Worm (Caenorhabditis elegans): ENCODE data around the gene nekl-3.

nekl-3 gene

DNA sequence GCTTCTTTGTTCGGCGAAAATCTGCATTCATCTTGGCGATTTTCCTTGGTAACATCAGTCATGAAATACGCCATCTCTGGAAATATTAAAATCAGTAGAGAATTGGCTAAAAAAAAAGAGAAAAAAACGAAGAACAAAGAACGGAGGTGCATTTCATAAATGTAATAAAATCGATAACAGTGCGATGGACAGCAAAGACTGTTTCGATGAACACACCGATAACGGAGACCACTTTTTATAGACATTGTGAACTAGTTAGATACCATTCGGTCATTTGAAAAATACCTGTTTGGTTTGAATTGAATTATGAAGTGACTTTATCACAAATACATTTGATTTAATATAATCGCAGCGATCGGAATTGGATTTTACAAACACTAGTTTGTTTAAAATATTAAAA, 38.4 kb downstream of the nekl-3 start, which contains the start of gene F42F12.4 (continued):
- no peak for TF ChIP-seq lin-29 (GFP tag; IDR thresholded peaks at IDR 0.05)
- TF ChIP-seq nhr-76 (tag; optimal IDR thresholded peaks at IDR 0.05): no peak
- no peak for TF ChIP-seq lin-15B (tag; optimal IDR thresholded peaks at IDR 0.05)

DNA sequence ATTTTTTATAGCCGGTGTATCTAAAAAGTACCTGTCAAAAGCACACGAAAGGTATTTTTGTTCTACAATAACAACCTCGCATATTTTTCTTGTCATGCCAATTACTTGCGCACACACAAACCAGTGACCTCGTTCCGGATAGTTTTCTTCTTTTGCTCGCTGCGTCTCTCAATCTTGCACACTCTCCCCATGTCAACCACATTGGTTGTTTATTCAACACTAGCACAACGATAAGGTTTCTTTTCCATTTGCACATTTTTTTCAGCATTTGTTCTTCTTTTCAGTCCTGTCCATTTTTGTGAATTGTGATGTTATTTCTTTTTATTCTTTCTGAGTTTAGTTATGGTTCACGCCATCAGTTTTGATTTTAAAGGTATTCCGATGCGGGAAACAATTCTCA, 41.1 kb downstream of the nekl-3 start, which contains the start of gene F42F12.3:
TSS of gene F42F12.3 (plus strand) at position 372 of the 400 bp plus-strand sequence.
- no peak for TF ChIP-seq mxl-3 (GFP tag; optimal IDR thresholded peaks at IDR 0.05)
- TF ChIP-seq nhr-28 (tag; optimal IDR thresholded peaks at IDR 0.05): peak; percentile 21
- no peak for TF ChIP-seq F26F4.8 (GFP tag; conservative IDR thresholded peaks at IDR 0.05)
- TF ChIP-seq daf-16 (GFP tag; optimal IDR thresholded peaks at IDR 0.05): no peak
- peak; percentile 87 for TF ChIP-seq daf-16 (tag; optimal IDR thresholded peaks at IDR 0.05)
- peak; percentile 30 for TF ChIP-seq hlh-11 (tag; optimal IDR thresholded peaks at IDR 0.05)
- TF ChIP-seq madf-9 (GFP tag; conservative IDR thresholded peaks at IDR 0.05): no peak
- peak; percentile 10 for TF ChIP-seq hlh-30 (tag; optimal IDR thresholded peaks at IDR 0.05; ENCODE audit: insufficient read depth)
- TF ChIP-seq dmd-6 (GFP tag; IDR thresholded peaks at IDR 0.05): peak; percentile 20; the same call in 1 of the 2 replicates
- TF ChIP-seq lin-39 (tag; optimal IDR thresholded peaks at IDR 0.05): no peak

DNA sequence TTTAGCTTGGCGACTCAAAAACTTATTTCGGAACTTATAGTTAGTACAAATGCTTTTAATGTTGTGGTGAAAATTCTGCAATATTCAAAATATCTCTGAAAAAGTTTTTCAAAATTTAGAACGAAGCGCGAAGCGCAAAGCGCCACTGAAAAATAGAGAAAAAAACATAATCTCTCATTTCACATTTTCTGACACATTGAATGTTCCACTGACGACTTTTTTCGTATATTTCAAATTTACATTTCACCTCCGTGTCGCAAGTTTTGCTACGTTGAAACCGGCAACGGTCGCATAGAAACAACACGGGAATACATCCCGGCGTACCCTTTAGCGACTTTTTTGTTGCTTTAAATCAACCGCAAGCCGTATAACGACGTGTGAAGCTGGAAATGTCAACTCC, 43.0 kb downstream of the nekl-3 start, which contains the start of gene F42F12.14:
TSS of gene F42F12.14 (plus strand) at position 301 of the 400 bp plus-strand sequence.
- TF ChIP-seq lim-7 (GFP tag; IDR thresholded peaks at IDR 0.05) (no peak), unc-62 (GFP tag; optimal IDR thresholded peaks at IDR 0.05 in 1 of 2) (peak in 1 of 2 experiments; percentile 74), unc-62 (tag; optimal IDR thresholded peaks at IDR 0.05) (no peak)

DNA sequence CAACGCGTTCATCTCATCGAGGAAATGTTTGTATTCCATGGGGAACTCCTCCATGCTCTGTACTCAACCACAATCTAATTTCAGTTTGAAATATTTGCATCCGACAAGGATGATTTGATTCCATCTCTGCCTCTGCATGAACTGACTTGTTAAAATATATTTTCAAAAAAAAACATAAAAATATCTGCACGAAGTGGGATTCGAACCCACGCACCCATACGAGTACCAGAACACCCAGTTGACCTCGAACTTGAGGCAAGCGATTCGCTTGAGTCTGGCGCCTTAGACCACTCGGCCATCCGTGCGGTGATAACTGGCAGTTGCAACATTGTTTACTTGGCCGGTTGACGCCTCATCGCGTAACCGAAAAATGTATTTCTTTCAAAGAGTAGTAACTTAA, 43.5 kb downstream of the nekl-3 start:
- TF ChIP-seq ZK337.2 (GFP tag; IDR thresholded peaks at IDR 0.05) (0 out of 2 replicates have a peak, but pooled peaks have one; percentile 51), ZK546.5 (tag; optimal IDR thresholded peaks at IDR 0.05) (no peak), nhr-6 (tag; optimal IDR thresholded peaks at IDR 0.05) (peak; percentile 32), daf-19 (GFP tag; conservative IDR thresholded peaks at IDR 0.05) (no peak), tag-97 (GFP tag; IDR thresholded peaks at IDR 0.05) (no peak), hmg-1.1 (GFP tag; IDR thresholded peaks at IDR 0.05) (peak; percentile 78), zfp-3 (GFP tag; conservative IDR thresholded peaks at IDR 0.05) (0 out of 2 replicates have a peak, but pooled peaks have one; percentile 53), fos-1 (tag; optimal IDR thresholded peaks at IDR 0.05) (no peak), tra-1 (GFP tag; IDR thresholded peaks at IDR 0.05) (peak; percentile 63; the same call in 1 of the 2 replicates), F37D6.2 (tag; optimal IDR thresholded peaks at IDR 0.05) (no peak), nhr-25 (tag; optimal IDR thresholded peaks at IDR 0.05; ENCODE audit: borderline replicate concordance, insufficient read depth) (no peak), sdz-12 (GFP tag; optimal IDR thresholded peaks at IDR 0.05) (no peak), egl-43 (GFP tag; IDR thresholded peaks at IDR 0.05) (no peak; the same call in none of the 2 replicates), ceh-32 (tag; optimal IDR thresholded peaks at IDR 0.05; ENCODE audit: poor library complexity) (no peak), zip-2 (tag; optimal IDR thresholded peaks at IDR 0.05) (no peak), zag-1 (tag; optimal IDR thresholded peaks at IDR 0.05) (no peak), gei-8 (GFP tag; optimal IDR thresholded peaks at IDR 0.05) (no peak), unc-130 (GFP tag; optimal IDR thresholded peaks at IDR 0.05) (peak; percentile 31), lin-38 (GFP tag; IDR thresholded peaks at IDR 0.05) (no peak), mxl-3 (GFP tag; optimal IDR thresholded peaks at IDR 0.05) (peak; percentile 53), spr-1 (tag; optimal IDR thresholded peaks at IDR 0.05) (peak; percentile 10), pqm-1 (tag; optimal IDR thresholded peaks at IDR 0.05) (no peak), duxl-1 (tag; optimal IDR thresholded peaks at IDR 0.05; ENCODE audit: poor library complexity) (peak; percentile 53), Y75B8A.6 (GFP tag; IDR thresholded peaks at IDR 0.05) (0 out of 2 replicates have a peak, but pooled peaks have one; percentile 50), nhr-10 (tag; optimal IDR thresholded peaks at IDR 0.05) (no peak), mdl-1 (tag; optimal IDR thresholded peaks at IDR 0.05) (no peak), snpc-4 (tag; optimal IDR thresholded peaks at IDR 0.05) (no peak), snpc-1.2 (GFP tag; IDR thresholded peaks at IDR 0.05) (peak; percentile 89), Y48G9A.11 (GFP tag; IDR thresholded peaks at IDR 0.05) (peak; percentile 67), nhr-42 (GFP tag; IDR thresholded peaks at IDR 0.05) (no peak), nhr-28 (tag; optimal IDR thresholded peaks at IDR 0.05) (peak; percentile 56), attf-4 (tag; optimal IDR thresholded peaks at IDR 0.05) (no peak), F44E2.7 (GFP tag; IDR thresholded peaks at IDR 0.05) (no peak)

All from whole organism, L4 larva.